Worm (Caenorhabditis elegans): ENCODE data around the gene him-17.

him-17 gene

DNA sequence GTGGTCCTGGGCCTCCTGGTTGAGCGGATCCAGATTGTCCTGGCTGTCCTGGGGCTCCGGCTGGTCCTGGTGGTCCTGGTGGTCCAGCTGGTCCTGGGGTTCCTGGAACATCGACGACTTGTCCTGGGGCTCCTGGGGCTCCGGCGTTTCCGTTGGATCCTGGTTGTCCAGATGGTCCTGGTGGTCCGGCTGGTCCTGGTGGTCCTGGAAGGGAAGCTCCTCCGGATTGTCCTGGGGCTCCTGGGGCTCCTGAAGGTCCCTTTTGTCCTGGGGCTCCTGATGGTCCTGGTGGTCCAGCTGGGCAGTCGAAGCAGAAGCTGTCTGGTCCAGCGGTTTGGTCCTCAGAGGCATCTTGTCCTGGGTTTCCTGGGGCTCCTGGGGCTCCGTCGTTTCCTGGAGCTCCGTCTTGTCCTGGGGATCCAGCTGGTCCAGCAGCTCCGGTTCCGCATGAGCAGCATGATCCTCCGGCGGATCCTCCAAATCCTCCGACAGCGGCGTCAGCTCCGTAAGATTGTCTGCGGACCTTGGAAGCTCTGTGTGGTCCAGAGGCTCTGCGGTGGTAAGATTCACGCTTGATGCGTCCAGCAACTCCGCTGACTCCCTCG is 24.8 kb downstream of the him-17 start:
- TF ChIP-seq set-16 (GFP tag; IDR thresholded peaks at IDR 0.05) (peak; percentile 98), madf-5 (GFP tag; IDR thresholded peaks at IDR 0.05) (peak in 1 of 2 experiments; percentile 55; a peak in 2 of 4 replicates)

DNA sequence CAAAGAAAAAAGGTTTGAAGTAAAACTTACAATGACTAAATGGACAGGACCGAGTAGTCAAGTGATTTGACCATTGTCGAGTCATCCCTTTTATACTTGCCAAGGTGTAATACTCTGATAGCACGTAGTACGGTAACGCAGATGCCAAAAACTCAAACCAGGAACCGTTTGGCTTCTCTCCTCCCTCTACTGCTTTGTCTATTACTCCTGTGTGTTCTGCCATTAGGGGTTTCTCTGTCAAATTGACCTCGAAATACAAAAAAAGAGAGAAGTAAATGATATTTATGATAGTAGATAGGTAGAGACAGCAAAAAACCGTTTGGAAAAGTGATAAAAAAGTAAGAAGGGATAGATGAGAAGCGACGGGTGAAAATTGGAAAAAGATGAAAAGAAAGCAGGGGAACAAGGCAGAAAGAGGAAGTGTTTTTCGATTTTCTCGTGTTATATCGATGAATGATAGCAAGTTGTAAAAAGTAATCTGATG is 25.7 kb downstream of the him-17 start, which contains the start of the genes col-159 and col-160:
TSS of gene col-159 (minus strand) at position 51 of the 484 bp plus-strand sequence.
TSS of gene col-160 (minus strand) at position 63 of the 484 bp plus-strand sequence.
- TF ChIP-seq zfp-3 (GFP tag; conservative IDR thresholded peaks at IDR 0.05): no peak
- TF ChIP-seq tra-1 (GFP tag; IDR thresholded peaks at IDR 0.05): peak; percentile 75
- TF ChIP-seq lin-29 (GFP tag; IDR thresholded peaks at IDR 0.05): no peak
- no peak for TF ChIP-seq lim-7 (GFP tag; IDR thresholded peaks at IDR 0.05)
- peak; percentile 23 for TF ChIP-seq dve-1 (tag; optimal IDR thresholded peaks at IDR 0.05; ENCODE audit: insufficient read depth)
- peak; percentile 79 for TF ChIP-seq cey-2 (tag; optimal IDR thresholded peaks at IDR 0.05; ENCODE audit: borderline replicate concordance, insufficient read depth)
- no peak for TF ChIP-seq fkh-10 (GFP tag; optimal IDR thresholded peaks at IDR 0.05)
- TF ChIP-seq hlh-11 (tag; optimal IDR thresholded peaks at IDR 0.05): no peak
- TF ChIP-seq spr-3 (GFP tag; optimal IDR thresholded peaks at IDR 0.05): no peak
- TF ChIP-seq ces-1 (GFP tag; optimal IDR thresholded peaks at IDR 0.05): no peak
- no peak for TF ChIP-seq arid-1 (GFP tag; conservative IDR thresholded peaks at IDR 0.05)
- no peak for TF ChIP-seq mxl-2 (GFP tag; conservative IDR thresholded peaks at IDR 0.05)
- TF ChIP-seq F49E8.2 (tag; optimal IDR thresholded peaks at IDR 0.05; ENCODE audit: borderline replicate concordance): no peak
- no peak for TF ChIP-seq Y5F2A.4 (GFP tag; optimal IDR thresholded peaks at IDR 0.05)
- no peak for TF ChIP-seq dpl-1 (GFP tag; optimal IDR thresholded peaks at IDR 0.05)
- no peak for TF ChIP-seq nhr-10 (tag; optimal IDR thresholded peaks at IDR 0.05)
- no peak for TF ChIP-seq rbr-2 (tag; optimal IDR thresholded peaks at IDR 0.05)
- TF ChIP-seq lir-3 (tag; optimal IDR thresholded peaks at IDR 0.05): no peak
- no peak for TF ChIP-seq nhr-6 (tag; optimal IDR thresholded peaks at IDR 0.05)
- TF ChIP-seq nhr-77 (tag; optimal IDR thresholded peaks at IDR 0.05): peak; percentile 40
- no peak for TF ChIP-seq ceh-20 (GFP tag; IDR thresholded peaks at IDR 0.05)
- no peak for TF ChIP-seq skn-1 (tag; optimal IDR thresholded peaks at IDR 0.05)
- no peak for TF ChIP-seq vab-7 (GFP tag; IDR thresholded peaks at IDR 0.05)
- TF ChIP-seq hlh-30 (tag; optimal IDR thresholded peaks at IDR 0.05; ENCODE audit: insufficient read depth): no peak
- no peak for TF ChIP-seq unc-39 (tag; optimal IDR thresholded peaks at IDR 0.05)
- TF ChIP-seq F26F4.8 (GFP tag; conservative IDR thresholded peaks at IDR 0.05): no peak
- no peak for TF ChIP-seq T20F7.1 (GFP tag; optimal IDR thresholded peaks at IDR 0.05)
- no peak for TF ChIP-seq madf-5 (GFP tag; IDR thresholded peaks at IDR 0.05)
- TF ChIP-seq madf-9 (GFP tag; conservative IDR thresholded peaks at IDR 0.05): no peak
- TF ChIP-seq mxl-3 (GFP tag; optimal IDR thresholded peaks at IDR 0.05): no peak
- TF ChIP-seq mdl-1 (tag; optimal IDR thresholded peaks at IDR 0.05): peak in 1 of 2 experiments; percentile 26
- no peak for TF ChIP-seq mdt-29 (GFP tag; IDR thresholded peaks at IDR 0.05)
- TF ChIP-seq nhr-76 (tag; optimal IDR thresholded peaks at IDR 0.05): no peak
- no peak for TF ChIP-seq nhr-42 (GFP tag; IDR thresholded peaks at IDR 0.05)
- TF ChIP-seq snpc-1.2 (GFP tag; IDR thresholded peaks at IDR 0.05): no peak
- no peak for TF ChIP-seq nhr-11 (tag; optimal IDR thresholded peaks at IDR 0.05)
- TF ChIP-seq nhr-41 (GFP tag; IDR thresholded peaks at IDR 0.05): no peak
- peak; percentile 12 for TF ChIP-seq nhr-48 (tag; optimal IDR thresholded peaks at IDR 0.05)
- no peak for TF ChIP-seq lin-13 (GFP tag; optimal IDR thresholded peaks at IDR 0.05)
- no peak for TF ChIP-seq mes-2 (tag; optimal IDR thresholded peaks at IDR 0.05; ENCODE audit: poor library complexity, severe bottlenecking)
- TF ChIP-seq dmd-6 (GFP tag; IDR thresholded peaks at IDR 0.05): peak; percentile 55
- TF ChIP-seq ztf-7 (tag; optimal IDR thresholded peaks at IDR 0.05): no peak
- TF ChIP-seq ceh-28 (tag; optimal IDR thresholded peaks at IDR 0.05): no peak
- TF ChIP-seq aha-1 (tag): peak; percentile 80
- TF ChIP-seq nhr-25 (tag; optimal IDR thresholded peaks at IDR 0.05; ENCODE audit: borderline replicate concordance, insufficient read depth): peak; percentile 59
- TF ChIP-seq gei-8 (GFP tag; optimal IDR thresholded peaks at IDR 0.05): peak; percentile 28
- no peak for TF ChIP-seq saeg-2 (GFP tag; IDR thresholded peaks at IDR 0.05)

All from whole organism, L4 larva.